Fruit fly (Drosophila melanogaster) whole organism, wandering third instar larva: ENCODE measurements around the gene CG9331.

ENCODE experiments used
- GATAd ChIP-seq: sonication (Bioruptor generic); optimal IDR thresholded peaks from 2 replicates; lab custom pipeline; 2016; ENCODE audit warnings: missing biosample characterization, missing genetic modification characterization
- Hr78 ChIP-seq: fragments of >200 bp; optimal IDR thresholded peaks from 2 replicates; lab custom pipeline; 2017; ENCODE audit warnings: missing biosample characterization, missing genetic modification characterization
- Hr83 ChIP-seq: fragments of 200-300 bp; sonication (Bioruptor generic); optimal IDR thresholded peaks from 2 replicates; lab custom pipeline; 2016; ENCODE audit warnings: missing biosample characterization, mild to moderate bottlenecking, missing genetic modification characterization, moderate library complexity; ENCODE audit not compliant: poor library complexity, severe bottlenecking
- Jra ChIP-seq: sonication (Bioruptor generic); optimal IDR thresholded peaks from 2 replicates; lab custom pipeline; 2016; ENCODE audit warnings: missing biosample characterization, missing genetic modification characterization
- Mio ChIP-seq: sonication (Bioruptor generic); optimal IDR thresholded peaks from 2 replicates; lab custom pipeline; 2016; ENCODE audit warnings: missing biosample characterization, missing genetic modification characterization
- Rel ChIP-seq, 2 experiments: fragments of 200-800 bp; sonication (Bioruptor generic) in 1 of 2; optimal IDR thresholded peaks; 2 replicates in 1 of 2; 3 replicates in 1 of 2; lab custom pipeline; 2016 to 2019; ENCODE audit warnings: mild to moderate bottlenecking in 2 of 2, missing biosample characterization in 2 of 2, missing genetic modification characterization in 2 of 2, moderate library complexity in 1 of 2
- br ChIP-seq: fragments of 200-800 bp; sonication (Bioruptor generic); optimal IDR thresholded peaks from 2 replicates; lab custom pipeline; 2016; ENCODE audit warnings: missing biosample characterization, missing genetic modification characterization
- brk ChIP-seq: fragments of 200-800 bp; sonication (Bioruptor generic); optimal IDR thresholded peaks from 2 replicates; lab custom pipeline; 2016; ENCODE audit warnings: missing biosample characterization, mild to moderate bottlenecking, missing genetic modification characterization
- dmrt93B ChIP-seq: fragments of 200-800 bp; sonication (Bioruptor generic); optimal IDR thresholded peaks from 2 replicates; lab custom pipeline; 2018; ENCODE audit warnings: missing biosample characterization, mild to moderate bottlenecking, missing genetic modification characterization
- usp ChIP-seq: fragments of >200 bp; optimal IDR thresholded peaks from 2 replicates; lab custom pipeline; 2017; ENCODE audit warnings: missing biosample characterization, missing genetic modification characterization

DNA sequence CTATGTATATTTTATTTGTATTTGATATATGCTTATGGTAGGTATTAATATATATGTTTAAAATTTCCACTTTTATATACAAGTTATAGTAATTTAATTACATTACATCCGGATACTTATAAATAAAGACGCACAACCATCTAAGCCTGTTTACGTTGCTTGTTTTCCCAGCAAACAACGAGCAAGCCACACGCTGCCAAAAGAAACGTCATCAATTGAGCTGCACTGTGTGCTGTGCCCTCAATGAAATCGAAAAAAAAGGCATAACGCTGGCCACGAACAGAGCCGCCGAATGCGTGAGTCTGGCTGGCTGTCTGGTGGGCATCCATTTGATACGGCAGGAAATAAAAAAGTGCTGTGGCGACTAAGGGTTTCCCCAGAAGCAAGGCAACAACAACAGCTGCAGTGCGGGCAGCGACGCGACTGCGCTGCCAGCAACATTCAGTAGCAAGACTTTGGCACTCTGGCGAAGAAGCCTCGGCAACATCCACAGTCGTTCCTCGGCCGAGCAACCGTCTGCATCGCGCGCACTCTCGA, 29.5 kb downstream of the CG9331 start, which contains the start of gene twit:
- TF ChIP-seq Jra (GFP tag; lab: Kevin White, UChicago) (no peak), brk (GFP tag; lab: Kevin White, UChicago) (no peak), Hr78 (GFP tag; lab: Kevin White, UChicago) (no peak), GATAd (GFP tag; lab: Kevin White, UChicago) (no peak), Rel (GFP tag; optimal IDR thresholded peaks at IDR 0.05; lab: Kevin White, UChicago) (no peak), Rel (tag; optimal IDR thresholded peaks at IDR 0.05; lab: Kevin White, UChicago) (no peak), usp (GFP tag; lab: Kevin White, UChicago) (no peak), br (GFP tag; lab: Kevin White, UChicago) (no peak), Mio (GFP tag; lab: Kevin White, UChicago) (no peak), Hr83 (GFP tag; lab: Kevin White, UChicago) (no peak), dmrt93B (GFP tag; lab: Kevin White, UChicago) (no peak)
